Worm (Caenorhabditis elegans) whole organism, L1 larva: ENCODE results near the gene dro-1.

Experiments
- C34B4.2 ChIP-seq: sonication (generic microtip); optimal IDR thresholded peaks from 2 replicates; lab custom pipeline; 2017; ENCODE audit warnings: mild to moderate bottlenecking, missing genetic modification characterization, missing compliant biosample characterization
- Y116A8C.19 ChIP-seq: sonication (generic microtip); optimal IDR thresholded peaks from 2 replicates; lab custom pipeline; 2016; ENCODE audit warnings: missing compliant biosample characterization, missing genetic modification characterization, borderline replicate concordance
- blmp-1 ChIP-seq: fragments of 150-350 bp; optimal IDR thresholded peaks from 2 replicates; lab custom pipeline; 2014; ENCODE audit warnings: missing biosample characterization, missing genetic modification characterization
- ceh-8 ChIP-seq: fragments of 200-800 bp; sonication (Bioruptor generic); optimal IDR thresholded peaks from 2 replicates; lab custom pipeline; 2018; ENCODE audit warnings: mild to moderate bottlenecking, missing genetic modification characterization, moderate library complexity, missing compliant biosample characterization
- ceh-82 ChIP-seq, 3 experiments: fragments of 150-350 bp in 1 of 3; sonication (generic microtip) in 2 of 3; optimal IDR thresholded peaks; 2 replicates each; lab custom pipeline; 2014 to 2017; ENCODE audit warnings: missing biosample characterization in 3 of 3, missing genetic modification characterization in 3 of 3
- ceh-88 ChIP-seq: fragments of 200-800 bp; sonication (Bioruptor generic); IDR thresholded peaks from 2 replicates; pipeline ENCODE4 v1.3.6; 2022; ENCODE audit warnings: missing genetic modification characterization, missing compliant biosample characterization
- dpl-1 ChIP-seq, 3 experiments: fragments of 150-350 bp in 2 of 3; sonication (generic microtip) in 1 of 3; optimal IDR thresholded peaks; 2 replicates each; lab custom pipeline; 2014 to 2017; ENCODE audit warnings: missing biosample characterization in 3 of 3, missing genetic modification characterization in 3 of 3, missing genetic modification reagents in 3 of 3
- dsc-1 ChIP-seq: sonication (generic microtip); optimal IDR thresholded peaks from 2 replicates; lab custom pipeline; 2016; ENCODE audit warnings: mild to moderate bottlenecking, missing genetic modification characterization, missing compliant biosample characterization
- efl-1 ChIP-seq, 4 experiments: fragments of 150-350 bp; optimal IDR thresholded peaks in 3 of 4; peaks in 1 of 4; 1 replicate in 1 of 4; 2 replicates in 3 of 4; lab custom pipeline; 2014; ENCODE audit warnings: missing biosample characterization in 2 of 4, missing genetic modification characterization in 2 of 4, missing genetic modification reagents in 2 of 4
- egl-27 ChIP-seq, 2 experiments: fragments of 150-350 bp in 1 of 2; sonication (generic microtip); optimal IDR thresholded peaks; 3 replicates each; lab custom pipeline; 2017 to 2018; ENCODE audit warnings: missing biosample characterization in 2 of 2, missing genetic modification characterization in 2 of 2, missing genetic modification reagents in 2 of 2
- elt-3 ChIP-seq, 6 experiments: fragments of 150-350 bp in 1 of 6; sonication (generic microtip); optimal IDR thresholded peaks; 2 replicates each; lab custom pipeline; 2017 to 2018; ENCODE audit warnings: missing biosample characterization in 6 of 6, missing genetic modification characterization in 6 of 6, inconsistent platforms in 1 of 6
- ets-5 ChIP-seq: fragments of 200-800 bp; sonication (Bioruptor generic); IDR thresholded peaks from 2 replicates; pipeline ENCODE4 v1.3.6; 2022; ENCODE audit warnings: missing genetic modification characterization, missing compliant biosample characterization
- fkh-4 ChIP-seq: sonication (generic microtip); optimal IDR thresholded peaks from 2 replicates; lab custom pipeline; 2016; ENCODE audit warnings: missing compliant biosample characterization, missing genetic modification characterization, borderline replicate concordance
- fos-1 ChIP-seq: fragments of 150-350 bp; optimal IDR thresholded peaks from 2 replicates; lab custom pipeline; 2014; ENCODE audit warnings: missing biosample characterization, missing genetic modification characterization
- lin-13 ChIP-seq: fragments of 150-350 bp; optimal IDR thresholded peaks from 2 replicates; lab custom pipeline; 2014; ENCODE audit warnings: missing biosample characterization, missing genetic modification reagents, missing genetic modification characterization
- lin-15B ChIP-seq: fragments of 150-350 bp; sonication (generic microtip); optimal IDR thresholded peaks from 3 replicates; lab custom pipeline; 2014; ENCODE audit warnings: missing biosample characterization, missing genetic modification characterization
- lin-35 ChIP-seq, 2 experiments: fragments of 150-350 bp; optimal IDR thresholded peaks; 2 replicates each; lab custom pipeline; 2014; ENCODE audit warnings: missing biosample characterization in 2 of 2, missing genetic modification characterization in 2 of 2, missing genetic modification reagents in 2 of 2
- lsy-2 ChIP-seq, 2 experiments: fragments of 150-350 bp; optimal IDR thresholded peaks; 2 replicates each; lab custom pipeline; 2014; ENCODE audit warnings: missing biosample characterization in 2 of 2, missing genetic modification characterization in 2 of 2
- mab-9 ChIP-seq: fragments of 200-800 bp; sonication (Bioruptor generic); IDR thresholded peaks from 2 replicates; pipeline ENCODE4 v1.3.6; 2022; ENCODE audit warnings: missing genetic modification reagents, missing genetic modification characterization, missing compliant biosample characterization
- mdl-1 ChIP-seq, 2 experiments: fragments of 150-350 bp; optimal IDR thresholded peaks; 2 replicates each; lab custom pipeline; 2014 to 2017; ENCODE audit warnings: missing biosample characterization in 2 of 2, missing genetic modification characterization in 2 of 2, inconsistent platforms in 1 of 2
- nhr-11 ChIP-seq: fragments of 150-350 bp; optimal IDR thresholded peaks from 2 replicates; lab custom pipeline; 2014; ENCODE audit warnings: missing biosample characterization, missing genetic modification characterization
- nhr-19 ChIP-seq: fragments of 200-800 bp; sonication (Bioruptor generic); conservative IDR thresholded peaks from 2 replicates; pipeline ENCODE4 v1.3.6; 2022; ENCODE audit warnings: missing genetic modification characterization, missing compliant biosample characterization
- nhr-20 ChIP-seq: sonication (generic microtip); optimal IDR thresholded peaks from 2 replicates; lab custom pipeline; 2016; ENCODE audit warnings: mild to moderate bottlenecking, missing genetic modification characterization, missing compliant biosample characterization
- nhr-28 ChIP-seq: fragments of 150-350 bp; optimal IDR thresholded peaks from 2 replicates; lab custom pipeline; 2014; ENCODE audit warnings: missing biosample characterization, missing genetic modification characterization
- nhr-47 ChIP-seq: sonication (generic microtip); optimal IDR thresholded peaks from 2 replicates; lab custom pipeline; 2016; ENCODE audit warnings: mild to moderate bottlenecking, missing genetic modification characterization, moderate library complexity, missing compliant biosample characterization
- nhr-71 ChIP-seq: sonication (generic microtip); optimal IDR thresholded peaks from 2 replicates; lab custom pipeline; 2016; ENCODE audit warnings: mild to moderate bottlenecking, missing genetic modification characterization, moderate library complexity, missing compliant biosample characterization
- nhr-77 ChIP-seq: fragments of 150-350 bp; optimal IDR thresholded peaks from 2 replicates; lab custom pipeline; 2014; ENCODE audit warnings: missing biosample characterization, missing genetic modification characterization
- nhr-90 ChIP-seq: sonication (generic microtip); optimal IDR thresholded peaks from 2 replicates; lab custom pipeline; 2016; ENCODE audit warnings: mild to moderate bottlenecking, missing genetic modification characterization, missing compliant biosample characterization; ENCODE audit not compliant: poor library complexity
- pax-3 ChIP-seq: fragments of 200-800 bp; sonication (Bioruptor generic); optimal IDR thresholded peaks from 2 replicates; lab custom pipeline; 2018; ENCODE audit warnings: mild to moderate bottlenecking, missing genetic modification characterization, moderate library complexity, missing compliant biosample characterization
- pqm-1 ChIP-seq: sonication (generic microtip); optimal IDR thresholded peaks from 3 replicates; lab custom pipeline; 2017; ENCODE audit warnings: missing biosample characterization, missing genetic modification characterization
- rnt-1 ChIP-seq: sonication (generic microtip); optimal IDR thresholded peaks from 2 replicates; lab custom pipeline; 2016; ENCODE audit warnings: mild to moderate bottlenecking, missing genetic modification characterization, moderate library complexity, missing compliant biosample characterization
- skn-1 ChIP-seq: fragments of 150-350 bp; optimal IDR thresholded peaks from 2 replicates; lab custom pipeline; 2014; ENCODE audit warnings: missing biosample characterization, missing genetic modification characterization
- snu-23 ChIP-seq: sonication (generic microtip); optimal IDR thresholded peaks from 2 replicates; lab custom pipeline; 2016; ENCODE audit warnings: missing genetic modification characterization, missing compliant biosample characterization
- swsn-7 ChIP-seq: sonication (generic microtip); optimal IDR thresholded peaks from 2 replicates; lab custom pipeline; 2016; ENCODE audit warnings: missing genetic modification characterization, missing compliant biosample characterization
- tbx-2 ChIP-seq: sonication (generic microtip); optimal IDR thresholded peaks from 2 replicates; lab custom pipeline; 2016; ENCODE audit warnings: missing genetic modification characterization, missing compliant biosample characterization
- tlp-1 ChIP-seq: fragments of 150-350 bp; optimal IDR thresholded peaks from 2 replicates; lab custom pipeline; 2014; ENCODE audit warnings: missing biosample characterization, missing genetic modification characterization
- vab-15 ChIP-seq: sonication (generic microtip); optimal IDR thresholded peaks from 2 replicates; lab custom pipeline; 2017; ENCODE audit warnings: missing genotype, mild to moderate bottlenecking, missing genetic modification characterization, missing compliant biosample characterization

The dro-1 gene

ce11 chrIII:13340504-13341274, 1.8 kb upstream of the dro-1 start:
- peak; percentile 34 for TF ChIP-seq lin-13 (GFP tag; lab: Kevin White, UChicago)
- peak; percentile 66 for TF ChIP-seq dsc-1 (tag; lab: Kevin White, UChicago)
- TF ChIP-seq egl-27 (tag; optimal IDR thresholded peaks at IDR 0.05; lab: Kevin White, UChicago), result no peak
- no peak for TF ChIP-seq nhr-28 (tag; lab: Kevin White, UChicago)
- TF ChIP-seq dpl-1 (GFP tag; optimal IDR thresholded peaks at IDR 0.05; lab: Kevin White, UChicago), result peak; percentile 53 to 82 (median 78)
- TF ChIP-seq efl-1 (optimal IDR thresholded peaks at IDR 0.05; lab: Kevin White, UChicago), result peak; percentile 18 to 70
- TF ChIP-seq efl-1 (GFP tag; optimal IDR thresholded peaks at IDR 0.05 in 1 of 2; lab: Kevin White, UChicago), result peak; percentile 77 to 98
- peak; percentile 65 to 83 for TF ChIP-seq lin-35 (GFP tag; optimal IDR thresholded peaks at IDR 0.05; lab: Kevin White, UChicago)
- TF ChIP-seq mab-9 (GFP tag; lab: Robert Waterston, UW), result no peak
- peak; percentile 20 for TF ChIP-seq lin-15B (tag; lab: Kevin White, UChicago)
- TF ChIP-seq nhr-90 (tag; lab: Kevin White, UChicago), result peak; percentile 28
- peak; percentile 44 for TF ChIP-seq snu-23 (GFP tag; lab: Kevin White, UChicago)
- TF ChIP-seq lsy-2 (tag; optimal IDR thresholded peaks at IDR 0.05; lab: Kevin White, UChicago), result peak; percentile 55 to 80
- TF ChIP-seq rnt-1 (tag; lab: Kevin White, UChicago), result peak; percentile 24
- TF ChIP-seq ceh-82 (tag; optimal IDR thresholded peaks at IDR 0.05; lab: Kevin White, UChicago), result peak in 1 of 3 experiments; percentile 3
- TF ChIP-seq nhr-47, result peak; percentile 35
- TF ChIP-seq nhr-71 (tag; lab: Kevin White, UChicago), result peak; percentile 56
- TF ChIP-seq elt-3 (tag; optimal IDR thresholded peaks at IDR 0.05; lab: Kevin White, UChicago), result no peak
- no peak for TF ChIP-seq ceh-8 (GFP tag; lab: Kevin White, UChicago)
- peak; percentile 20 for TF ChIP-seq nhr-20 (tag; lab: Kevin White, UChicago)
- TF ChIP-seq blmp-1, result peak; percentile 17
- no peak for TF ChIP-seq pqm-1 (tag; lab: Kevin White, UChicago)
- TF ChIP-seq vab-15 (tag; lab: Kevin White, UChicago), result no peak
- TF ChIP-seq, all 84 proteins: peak for 15

- TF ChIP-seq ets-5 (GFP tag; lab: Robert Waterston, UW), result no peak
- TF ChIP-seq, all 84 proteins: peak for 0
These were observed 1.2 kb upstream of the dro-1 start, which contains the start of gene nud-1 for ce11 chrIII:13341275-13341626. Gene nud-1, plus strand, starts transcription at chrIII:13341527.

- TF ChIP-seq egl-27 (tag; optimal IDR thresholded peaks at IDR 0.05; lab: Kevin White, UChicago), result no peak
- TF ChIP-seq nhr-19, result no peak
- no peak for TF ChIP-seq ceh-88 (GFP tag; lab: Robert Waterston, UW)
- TF ChIP-seq tlp-1, result no peak
- no peak for TF ChIP-seq fkh-4
- TF ChIP-seq tbx-2 (tag; lab: Kevin White, UChicago), result no peak
- TF ChIP-seq pax-3 (tag; lab: Kevin White, UChicago), result no peak
- no peak for TF ChIP-seq fos-1 (tag; lab: Kevin White, UChicago)
- TF ChIP-seq nhr-11 (tag; lab: Kevin White, UChicago), result no peak
- TF ChIP-seq Y116A8C.19 (tag; lab: Kevin White, UChicago), result no peak
- no peak for TF ChIP-seq C34B4.2 (tag; lab: Kevin White, UChicago)
- no peak for TF ChIP-seq skn-1
- no peak for TF ChIP-seq mdl-1 (tag; optimal IDR thresholded peaks at IDR 0.05; lab: Kevin White, UChicago)
- TF ChIP-seq swsn-7 (tag; lab: Kevin White, UChicago), result no peak
- TF ChIP-seq nhr-77, result no peak
- no peak for TF ChIP-seq nhr-90 (tag; lab: Kevin White, UChicago)
- TF ChIP-seq dpl-1 (GFP tag; optimal IDR thresholded peaks at IDR 0.05; lab: Kevin White, UChicago), result no peak
These were observed 633 bp downstream of the dro-1 start, which contains the start of gene ife-1 for ce11 chrIII:13343117-13343516. Gene ife-1, plus strand, starts transcription at chrIII:13343417.
